Fruit fly (Drosophila melanogaster) whole organism, prepupa: Measurements from ENCODE around the gene mRpL32.

ENCODE experiments used
- CG10669 ChIP-seq: fragments of 200-800 bp; sonication (Bioruptor generic); optimal IDR thresholded peaks from 3 replicates; lab custom pipeline; 2018; ENCODE audit warnings: missing biosample characterization, mild to moderate bottlenecking, missing genetic modification characterization, moderate library complexity
- CG11294 ChIP-seq: fragments of 200-800 bp; sonication (Bioruptor generic); IDR thresholded peaks from 2 replicates; pipeline ENCODE4 v1.3.6; 2022; ENCODE audit warnings: missing biosample characterization, missing genetic modification characterization
- CG1621 ChIP-seq: fragments of 200-800 bp; sonication (Bioruptor generic); optimal IDR thresholded peaks from 3 replicates; lab custom pipeline; 2018; ENCODE audit warnings: missing biosample characterization, mild to moderate bottlenecking, missing genetic modification characterization
- CG16779 ChIP-seq: fragments of 200-800 bp; sonication (Bioruptor generic); optimal IDR thresholded peaks from 3 replicates; lab custom pipeline; 2017; ENCODE audit warnings: missing biosample characterization, mild to moderate bottlenecking, missing genetic modification characterization
- CG6163 ChIP-seq: fragments of 200-800 bp; sonication (Bioruptor generic); IDR thresholded peaks from 3 replicates; pipeline ENCODE4 v1.3.6; 2022; ENCODE audit warnings: missing biosample characterization, missing genetic modification characterization
- CG8319 ChIP-seq: fragments of 200-800 bp; sonication (Bioruptor generic); optimal IDR thresholded peaks from 3 replicates; lab custom pipeline; 2016; ENCODE audit warnings: missing biosample characterization, missing genetic modification characterization
- CG8632 ChIP-seq: fragments of 200-800 bp; sonication (Bioruptor generic); optimal IDR thresholded peaks from 3 replicates; lab custom pipeline; 2016; ENCODE audit warnings: missing biosample characterization, missing genetic modification characterization
- Eip78C ChIP-seq: fragments of 200-800 bp; sonication (Bioruptor generic); peaks from one replicate; lab custom pipeline; 2016; ENCODE audit warnings: missing biosample characterization, missing genetic modification characterization
- Eip93F ChIP-seq: fragments of 200-800 bp; sonication (Bioruptor generic); optimal IDR thresholded peaks from 2 replicates; lab custom pipeline; 2016; ENCODE audit warnings: missing biosample characterization, mild to moderate bottlenecking, missing genetic modification characterization
- Met ChIP-seq: fragments of 200-800 bp; sonication (Bioruptor generic); optimal IDR thresholded peaks from 3 replicates; lab custom pipeline; 2016; ENCODE audit warnings: missing biosample characterization, missing genetic modification characterization
- OdsH ChIP-seq: fragments of 200-800 bp; sonication (Bioruptor generic); optimal IDR thresholded peaks from 3 replicates; lab custom pipeline; 2016; ENCODE audit warnings: missing biosample characterization, missing genetic modification characterization
- Smox ChIP-seq: fragments of 200-800 bp; sonication (Bioruptor generic); optimal IDR thresholded peaks from 3 replicates; lab custom pipeline; 2016; ENCODE audit warnings: missing biosample characterization, missing genetic modification characterization
- Sox15 ChIP-seq: fragments of 200-800 bp; sonication (Bioruptor generic); optimal IDR thresholded peaks from 3 replicates; lab custom pipeline; 2016; ENCODE audit warnings: missing biosample characterization, missing genetic modification characterization
- fkh ChIP-seq: fragments of 200-800 bp; sonication (Bioruptor generic); optimal IDR thresholded peaks from 3 replicates; lab custom pipeline; 2017; ENCODE audit warnings: missing biosample characterization, mild to moderate bottlenecking, missing genetic modification characterization, moderate library complexity
- lz ChIP-seq: fragments of 200-800 bp; sonication (Bioruptor generic); optimal IDR thresholded peaks from 3 replicates; lab custom pipeline; 2016; ENCODE audit warnings: missing biosample characterization, missing genetic modification characterization
- salr ChIP-seq, 2 experiments: fragments of 200-800 bp; sonication (Bioruptor generic); optimal IDR thresholded peaks; 3 replicates each; lab custom pipeline; 2016 to 2018; ENCODE audit warnings: missing biosample characterization in 2 of 2, missing genetic modification characterization in 2 of 2, mild to moderate bottlenecking in 1 of 2

mRpL32 gene

DNA sequence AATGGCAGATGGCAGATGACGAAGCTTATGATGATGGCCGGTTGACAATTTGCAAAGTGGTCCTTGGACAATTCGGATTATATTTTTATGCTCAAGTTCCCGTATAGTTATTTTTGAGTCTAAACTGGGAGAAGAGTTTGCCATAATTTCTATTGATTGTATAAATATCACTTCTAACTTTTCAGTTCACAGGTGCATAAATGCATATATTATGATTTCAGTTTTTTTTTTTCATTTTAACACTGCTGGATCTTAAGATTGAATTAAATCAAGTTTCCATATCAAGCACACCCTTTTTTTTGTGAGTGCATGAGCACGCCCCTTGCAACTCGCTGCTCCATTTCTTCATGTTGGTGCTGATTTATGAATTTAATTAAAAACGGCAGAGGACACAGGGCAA is 44.3 kb downstream of the mRpL32 start (continued):
- TF ChIP-seq Met (GFP tag; lab: Kevin White, UChicago) (peak; percentile 73), lz (GFP tag; lab: Kevin White, UChicago) (peak; percentile 41), CG8632 (GFP tag; lab: Kevin White, UChicago) (peak; percentile 22), OdsH (GFP tag; lab: Kevin White, UChicago) (peak; percentile 9), Smox (GFP tag; lab: Kevin White, UChicago) (peak; percentile 56), salr (GFP tag; optimal IDR thresholded peaks at IDR 0.05; lab: Kevin White, UChicago) (no peak), Sox15 (GFP tag; lab: Kevin White, UChicago) (no peak), CG1621 (no peak), CG8319 (GFP tag; lab: Kevin White, UChicago) (no peak), CG6163 (0 out of 3 replicates have a peak, but pooled peaks have one; percentile 12), CG11294 (GFP tag; lab: Robert Waterston, UW) (no peak), fkh (GFP tag; lab: Kevin White, UChicago) (no peak), CG16779 (tag; lab: Kevin White, UChicago) (no peak), Eip93F (GFP tag; lab: Kevin White, UChicago) (no peak)

DNA sequence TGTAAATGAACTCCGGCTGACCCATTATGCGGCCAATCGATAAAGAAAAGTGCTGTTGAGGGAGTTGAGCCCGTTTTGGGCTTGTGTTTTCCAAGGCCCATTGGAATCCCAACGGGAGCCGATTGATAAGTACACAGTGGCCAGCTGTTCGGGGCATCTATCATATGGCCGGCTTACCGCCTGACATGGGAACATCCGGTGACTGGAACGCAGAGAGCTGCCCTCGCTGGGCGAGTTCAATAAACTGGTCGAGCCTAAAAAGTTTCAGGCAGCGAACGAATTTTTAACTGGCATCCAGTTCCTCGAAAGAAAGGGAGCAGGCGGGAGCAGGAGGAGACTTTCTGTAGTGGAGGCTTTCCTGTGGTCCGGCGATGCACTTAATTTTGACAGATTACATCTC is 48.9 kb downstream of the mRpL32 start:
- TF ChIP-seq CG6163, result no peak
- peak; percentile 48 for TF ChIP-seq Eip78C (GFP tag; lab: Kevin White, UChicago)
- TF ChIP-seq CG10669 (GFP tag; lab: Kevin White, UChicago), result no peak
